Worm (Caenorhabditis elegans) whole organism, L3 larva: ENCODE data around the gene R05A10.8.

Experiments used
- R02D3.7 ChIP-seq: fragments of 150-350 bp; optimal IDR thresholded peaks from 2 replicates; lab custom pipeline; 2014; ENCODE audit warnings: missing biosample characterization, missing genetic modification characterization
- ZK546.5 ChIP-seq: sonication (generic microtip); optimal IDR thresholded peaks from 2 replicates; lab custom pipeline; 2017; ENCODE audit warnings: missing biosample characterization, missing genetic modification characterization
- aly-2 ChIP-seq: fragments of 150-350 bp; optimal IDR thresholded peaks from 2 replicates; lab custom pipeline; 2014; ENCODE audit warnings: missing biosample characterization, missing genetic modification characterization
- ama-1 ChIP-seq: fragments of 150-350 bp; optimal IDR thresholded peaks from 2 replicates; lab custom pipeline; 2018
- ceh-16 ChIP-seq: sonication (generic microtip); optimal IDR thresholded peaks from 2 replicates; lab custom pipeline; 2017; ENCODE audit warnings: missing biosample characterization, missing genetic modification characterization
- ceh-28 ChIP-seq: fragments of 150-350 bp; optimal IDR thresholded peaks from 2 replicates; lab custom pipeline; 2014; ENCODE audit warnings: missing biosample characterization, missing genetic modification reagents, missing genetic modification characterization
- ceh-82 ChIP-seq: fragments of 150-350 bp; optimal IDR thresholded peaks from 2 replicates; lab custom pipeline; 2014; ENCODE audit warnings: missing biosample characterization, missing genetic modification characterization
- ceh-9 ChIP-seq: sonication (generic microtip); optimal IDR thresholded peaks from 2 replicates; lab custom pipeline; 2018; ENCODE audit warnings: missing biosample characterization, missing genetic modification characterization
- daf-12 ChIP-seq: fragments of 150-350 bp; optimal IDR thresholded peaks from 2 replicates; lab custom pipeline; 2014; ENCODE audit warnings: missing biosample characterization, missing genetic modification reagents, missing genetic modification characterization
- egl-27 ChIP-seq: sonication (generic microtip); optimal IDR thresholded peaks from 4 replicates; lab custom pipeline; 2017; ENCODE audit warnings: missing biosample characterization, missing genetic modification reagents, missing genetic modification characterization
- egl-5 ChIP-seq: fragments of 150-350 bp; optimal IDR thresholded peaks from 2 replicates; lab custom pipeline; 2017; ENCODE audit warnings: missing biosample characterization, missing genetic modification reagents, missing genetic modification characterization, inconsistent platforms
- elt-1 ChIP-seq: fragments of 150-350 bp; optimal IDR thresholded peaks from 2 replicates; lab custom pipeline; 2014; ENCODE audit warnings: missing biosample characterization, missing genetic modification characterization
- elt-2 ChIP-seq: sonication (generic microtip); optimal IDR thresholded peaks from 2 replicates; lab custom pipeline; 2016; ENCODE audit warnings: missing genetic modification reagents, mild to moderate bottlenecking, missing genetic modification characterization, missing compliant biosample characterization
- fkh-10 ChIP-seq: sonication (generic microtip); optimal IDR thresholded peaks from 2 replicates; lab custom pipeline; 2017; ENCODE audit warnings: missing biosample characterization, missing genetic modification reagents, missing genetic modification characterization
- fos-1 ChIP-seq: fragments of 150-350 bp; optimal IDR thresholded peaks from 2 replicates; lab custom pipeline; 2014; ENCODE audit warnings: missing biosample characterization, missing genetic modification characterization
- hmg-11 ChIP-seq: sonication (generic microtip); optimal IDR thresholded peaks from 2 replicates; lab custom pipeline; 2016; ENCODE audit warnings: missing genetic modification characterization, missing compliant biosample characterization
- lin-15B ChIP-seq: fragments of 150-350 bp; optimal IDR thresholded peaks from 2 replicates; lab custom pipeline; 2014; ENCODE audit warnings: missing biosample characterization, missing genetic modification characterization
- lsy-12 ChIP-seq: sonication (generic microtip); optimal IDR thresholded peaks from 2 replicates; lab custom pipeline; 2016; ENCODE audit warnings: mild to moderate bottlenecking, missing genetic modification characterization, missing compliant biosample characterization
- mdl-1 ChIP-seq: fragments of 150-350 bp; optimal IDR thresholded peaks from 2 replicates; lab custom pipeline; 2014; ENCODE audit warnings: missing biosample characterization, missing genetic modification characterization
- mml-1 ChIP-seq: fragments of 150-350 bp; sonication (generic microtip); optimal IDR thresholded peaks from 3 replicates; lab custom pipeline; 2014; ENCODE audit warnings: missing biosample characterization, missing genetic modification characterization
- nfya-1 ChIP-seq: sonication (generic microtip); optimal IDR thresholded peaks from 2 replicates; lab custom pipeline; 2017; ENCODE audit warnings: missing genetic modification characterization, mild to moderate bottlenecking, missing compliant biosample characterization, antibody characterized with exemption, moderate library complexity; ENCODE audit not compliant: insufficient read depth
- nhr-23 ChIP-seq: fragments of 150-350 bp; optimal IDR thresholded peaks from 2 replicates; lab custom pipeline; 2014; ENCODE audit warnings: missing biosample characterization, missing genetic modification reagents, missing genetic modification characterization
- nhr-25 ChIP-seq: sonication (generic microtip); optimal IDR thresholded peaks from 2 replicates; lab custom pipeline; 2017; ENCODE audit warnings: missing biosample characterization, missing genetic modification characterization
- nhr-43 ChIP-seq: sonication (generic microtip); optimal IDR thresholded peaks from 2 replicates; lab custom pipeline; 2016; ENCODE audit warnings: mild to moderate bottlenecking, missing genetic modification characterization, missing compliant biosample characterization; ENCODE audit not compliant: poor library complexity, severe bottlenecking
- nhr-67 ChIP-seq: fragments of 150-350 bp; optimal IDR thresholded peaks from 2 replicates; lab custom pipeline; 2014; ENCODE audit warnings: missing biosample characterization, missing genetic modification characterization
- nhr-76 ChIP-seq: fragments of 150-350 bp; sonication (generic microtip); optimal IDR thresholded peaks from 5 replicates; lab custom pipeline; 2014; ENCODE audit warnings: missing biosample characterization, missing genetic modification characterization
- nhr-77 ChIP-seq: fragments of 150-350 bp; optimal IDR thresholded peaks from 2 replicates; lab custom pipeline; 2014; ENCODE audit warnings: missing biosample characterization, missing genetic modification characterization
- pha-4 ChIP-seq: fragments of 150-350 bp; optimal IDR thresholded peaks from 2 replicates; lab custom pipeline; 2014; ENCODE audit warnings: missing biosample characterization, missing genetic modification reagents, missing genetic modification characterization
- pqm-1 ChIP-seq: fragments of 150-350 bp; optimal IDR thresholded peaks from 2 replicates; lab custom pipeline; 2017; ENCODE audit warnings: missing biosample characterization, missing genetic modification characterization, inconsistent platforms
- skn-1 ChIP-seq: fragments of 150-350 bp; optimal IDR thresholded peaks from 2 replicates; lab custom pipeline; 2014; ENCODE audit warnings: missing biosample characterization, missing genetic modification characterization
- snpc-4 ChIP-seq: fragments of 150-350 bp; optimal IDR thresholded peaks from 2 replicates; lab custom pipeline; 2014; ENCODE audit warnings: missing biosample characterization, missing genetic modification characterization
- tbx-2 ChIP-seq: sonication (generic microtip); optimal IDR thresholded peaks from 2 replicates; lab custom pipeline; 2016; ENCODE audit warnings: mild to moderate bottlenecking, missing genetic modification characterization, missing compliant biosample characterization
- unc-39 ChIP-seq: sonication (generic microtip); optimal IDR thresholded peaks from 4 replicates; lab custom pipeline; 2017; ENCODE audit warnings: missing biosample characterization, missing genetic modification characterization
- unc-62 ChIP-seq: fragments of 150-350 bp; sonication (generic microtip); optimal IDR thresholded peaks from 4 replicates; lab custom pipeline; 2014; ENCODE audit warnings: missing biosample characterization, missing genetic modification reagents, missing genetic modification characterization
- zag-1 ChIP-seq: fragments of 150-350 bp; optimal IDR thresholded peaks from 2 replicates; lab custom pipeline; 2014; ENCODE audit warnings: missing biosample characterization, missing genetic modification characterization
- ztf-4 ChIP-seq: fragments of 150-350 bp; optimal IDR thresholded peaks from 2 replicates; lab custom pipeline; 2014; ENCODE audit warnings: missing biosample characterization, missing genetic modification characterization

Gene R05A10.8

DNA sequence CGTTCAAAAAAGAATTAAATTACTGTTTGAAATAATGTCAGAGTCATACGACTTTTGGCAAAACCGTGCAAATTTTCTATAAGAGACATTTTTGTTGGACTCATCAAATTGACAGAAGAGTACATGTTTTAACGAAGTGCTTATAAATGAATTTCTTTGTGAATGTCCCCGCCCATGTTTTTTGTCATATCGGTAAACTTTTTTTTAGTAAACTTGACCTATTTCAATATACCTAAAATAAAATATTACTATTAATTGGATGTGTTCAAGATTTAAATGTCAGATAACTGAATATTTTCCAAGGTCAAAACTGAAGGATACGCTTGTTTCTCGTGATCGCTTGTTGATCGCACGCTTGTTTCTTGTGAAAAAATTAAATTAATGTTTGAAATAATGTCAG is at the start of gene R05A10.8:
R05A10.8 (minus strand) TSS at position 101 of the 400 bp plus-strand sequence.
- TF ChIP-seq nhr-67 (tag; lab: Kevin White, UChicago) (no peak), unc-62 (no peak), nhr-25 (tag; lab: Kevin White, UChicago) (no peak), lin-15B (tag; lab: Kevin White, UChicago) (no peak), mdl-1 (tag; lab: Kevin White, UChicago) (no peak), nhr-43 (tag; lab: Kevin White, UChicago) (no peak), nhr-23 (no peak), zag-1 (tag; lab: Kevin White, UChicago) (no peak), egl-5 (no peak)

ce11 chrIV:14203162-14203561 is 45.2 kb upstream of the R05A10.8 start, which contains the start of gene F02H6.3:
TSS of gene F02H6.3 (plus strand) at chrIV:14203427.
- TF ChIP-seq nfya-1 (tag; lab: Kevin White, UChicago): no peak
- no peak for TF ChIP-seq nhr-67 (tag; lab: Kevin White, UChicago)
- TF ChIP-seq lsy-12: no peak
- no peak for TF ChIP-seq egl-5
- TF ChIP-seq fos-1 (tag; lab: Kevin White, UChicago): no peak
- TF ChIP-seq R02D3.7: no peak
- no peak for TF ChIP-seq hmg-11
- TF ChIP-seq unc-62: no peak
- no peak for TF ChIP-seq elt-1 (tag; lab: Kevin White, UChicago)
- TF ChIP-seq ama-1 (lab: Kevin White, UChicago): no peak
- no peak for TF ChIP-seq snpc-4 (tag; lab: Kevin White, UChicago)
- TF ChIP-seq nhr-76 (tag; lab: Kevin White, UChicago): no peak
- TF ChIP-seq ceh-82 (tag; lab: Kevin White, UChicago): no peak

DNA sequence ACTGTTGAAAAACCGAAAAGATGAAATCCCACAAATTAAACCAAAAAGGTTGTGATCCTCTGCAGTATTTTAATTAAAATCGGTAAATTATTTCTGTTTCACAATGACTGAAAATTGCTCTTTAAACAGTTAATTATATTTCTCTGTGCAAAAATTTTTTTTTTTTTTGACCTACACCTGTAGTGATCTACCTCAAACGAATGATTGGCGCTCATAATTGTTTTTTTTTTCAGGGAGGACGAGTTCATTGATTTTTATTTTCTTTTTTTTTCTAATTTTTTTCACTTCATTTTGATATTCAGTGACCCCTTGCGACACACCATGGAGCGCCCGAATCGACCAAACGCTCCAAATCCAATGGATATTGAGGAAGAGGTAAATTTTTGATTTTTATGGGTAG is 38.2 kb upstream of the R05A10.8 start, which contains the start of gene F02H6.2:
F02H6.2 (plus strand) TSS at position 301 of the 400 bp plus-strand sequence.
- TF ChIP-seq unc-39 (tag; lab: Kevin White, UChicago): no peak
- no peak for TF ChIP-seq R02D3.7
- no peak for TF ChIP-seq egl-27 (tag; lab: Kevin White, UChicago)
- no peak for TF ChIP-seq nhr-77 (tag; lab: Kevin White, UChicago)
- no peak for TF ChIP-seq unc-62
- TF ChIP-seq ceh-82 (tag; lab: Kevin White, UChicago): no peak
- no peak for TF ChIP-seq skn-1 (tag; lab: Kevin White, UChicago)
- TF ChIP-seq pqm-1 (tag; lab: Kevin White, UChicago): no peak
- TF ChIP-seq mml-1: no peak
- no peak for TF ChIP-seq elt-1 (tag; lab: Kevin White, UChicago)
- no peak for TF ChIP-seq lin-15B (tag; lab: Kevin White, UChicago)
- no peak for TF ChIP-seq aly-2
- TF ChIP-seq lsy-12: no peak
- no peak for TF ChIP-seq nhr-43 (tag; lab: Kevin White, UChicago)
- TF ChIP-seq ceh-16 (tag; lab: Kevin White, UChicago): no peak
- TF ChIP-seq elt-2: no peak

ce11 chrIV:14194317-14194716 is 36.3 kb upstream of the R05A10.8 start:
- no peak for TF ChIP-seq ama-1 (lab: Kevin White, UChicago)
- no peak for TF ChIP-seq ztf-4 (tag; lab: Kevin White, UChicago)
- TF ChIP-seq nhr-67 (tag; lab: Kevin White, UChicago): no peak
- TF ChIP-seq lsy-12: no peak
- no peak for TF ChIP-seq unc-62
- no peak for TF ChIP-seq ceh-9 (tag; lab: Kevin White, UChicago)
- no peak for TF ChIP-seq tbx-2
- no peak for TF ChIP-seq skn-1 (tag; lab: Kevin White, UChicago)
- TF ChIP-seq, all 47 proteins: peak for 0

DNA sequence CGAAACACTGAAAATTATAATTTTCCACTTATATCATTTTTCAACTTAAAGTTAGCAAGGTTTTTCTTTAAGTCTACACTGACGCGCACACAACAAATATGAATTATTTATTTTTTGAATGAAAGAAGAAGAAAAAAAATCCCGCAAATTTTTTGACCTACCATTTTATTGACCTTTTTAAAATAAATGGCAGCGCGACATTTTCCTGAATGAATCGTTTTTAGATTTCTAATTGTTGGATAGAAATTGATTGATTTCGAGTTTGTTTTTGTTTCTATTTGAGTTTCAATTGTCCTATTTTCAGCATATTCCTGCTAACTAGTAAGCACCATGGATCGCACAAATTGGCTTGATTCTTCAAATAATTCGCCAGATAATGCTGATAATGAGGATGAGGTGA is 35.2 kb upstream of the R05A10.8 start, which contains the start of gene K01G12.3:
K01G12.3 (plus strand) TSS at position 301 of the 400 bp plus-strand sequence.
- no peak for TF ChIP-seq fkh-10 (GFP tag; lab: Kevin White, UChicago)
- TF ChIP-seq ceh-16 (tag; lab: Kevin White, UChicago): no peak

- TF ChIP-seq lin-15B (tag; lab: Kevin White, UChicago) (no peak), ztf-4 (tag; lab: Kevin White, UChicago) (no peak), daf-12 (tag; lab: Kevin White, UChicago) (no peak), ceh-82 (tag; lab: Kevin White, UChicago) (no peak), ceh-28 (no peak), nhr-43 (tag; lab: Kevin White, UChicago) (no peak), R02D3.7 (no peak), mml-1 (no peak), fkh-10 (GFP tag; lab: Kevin White, UChicago) (no peak), ZK546.5 (tag; lab: Kevin White, UChicago) (no peak), pha-4 (tag; lab: Kevin White, UChicago) (no peak), lsy-12 (no peak)
Observed at ce11 chrIV:14191919-14192318, 33.9 kb upstream of the R05A10.8 start, which contains the start of gene K01G12.22. TSS of gene K01G12.22 (plus strand) at chrIV:14192219.
